Fruit fly (Drosophila melanogaster): Measurements from ENCODE around the gene Galk.

Galk gene

DNA sequence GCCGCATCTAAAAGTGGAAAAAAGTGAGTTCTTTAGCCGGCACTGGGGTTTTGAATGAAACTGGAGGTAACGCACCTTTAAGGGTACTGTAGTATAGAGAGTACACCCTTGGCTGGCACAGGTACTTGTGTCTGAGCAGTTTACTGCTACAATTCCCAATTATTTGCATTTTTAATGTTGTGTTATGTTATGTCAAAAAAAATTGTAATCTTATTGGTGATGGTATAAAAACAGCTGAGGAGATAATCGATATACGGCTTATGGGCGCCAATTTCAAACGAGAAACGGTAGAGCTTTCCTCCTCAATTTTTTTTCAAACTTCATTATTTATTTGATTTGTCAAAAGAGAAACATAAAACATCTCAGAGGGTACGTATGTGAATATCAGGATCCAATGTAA is 21.4 kb downstream of the Galk start, which contains the start of gene ValRS-m (continued):
- TF ChIP-seq E2f2 (GFP tag; IDR thresholded peaks at IDR 0.05), result peak; percentile 86
- TF ChIP-seq nom (GFP tag; optimal IDR thresholded peaks at IDR 0.05), result no peak
- no peak for TF ChIP-seq MTF-1 (GFP tag; optimal IDR thresholded peaks at IDR 0.05; ENCODE audit: borderline replicate concordance)
- no peak for TF ChIP-seq toy (GFP tag; IDR thresholded peaks at IDR 0.05)
- no peak for TF ChIP-seq br (optimal IDR thresholded peaks at IDR 0.05)
- TF ChIP-seq Dref (GFP tag; IDR thresholded peaks at IDR 0.05), result peak; percentile 57
- peak; percentile 53; the same call in 1 of the 2 replicates for TF ChIP-seq bbx (GFP tag; IDR thresholded peaks at IDR 0.05; ENCODE audit: partially characterized antibody)
- TF ChIP-seq Kr (GFP tag; optimal IDR thresholded peaks at IDR 0.05), result no peak
- no peak for TF ChIP-seq CG3847 (GFP tag; IDR thresholded peaks at IDR 0.05)
- TF ChIP-seq Adf1 (GFP tag; IDR thresholded peaks at IDR 0.05), result no peak
- TF ChIP-seq emc (GFP tag; optimal IDR thresholded peaks at IDR 0.05), result no peak
- no peak for TF ChIP-seq CG32767 (GFP tag; IDR thresholded peaks at IDR 0.05)
- no peak for TF ChIP-seq CG13424 (tag; optimal IDR thresholded peaks at IDR 0.05)
- no peak for TF ChIP-seq Ets97D (GFP tag; optimal IDR thresholded peaks at IDR 0.05)
- TF ChIP-seq YL-1 (GFP tag; optimal IDR thresholded peaks at IDR 0.05), result no peak
- TF ChIP-seq CG16815 (GFP tag; optimal IDR thresholded peaks at IDR 0.05), result no peak
- peak in 1 of 2 experiments; percentile 80 for TF ChIP-seq crp (GFP tag; optimal IDR thresholded peaks at IDR 0.05)
- no peak for TF ChIP-seq Six4 (GFP tag; optimal IDR thresholded peaks at IDR 0.05)
- no peak for TF ChIP-seq Myb (GFP tag; optimal IDR thresholded peaks at IDR 0.05)
- TF ChIP-seq luna (GFP tag; optimal IDR thresholded peaks at IDR 0.05), result no peak
- no peak for TF ChIP-seq CG10267 (tag; optimal IDR thresholded peaks at IDR 0.05)
- TF ChIP-seq CG14667 (GFP tag; IDR thresholded peaks at IDR 0.05), result no peak
- no peak for TF ChIP-seq CG42726 (GFP tag; IDR thresholded peaks at IDR 0.05; ENCODE audit: partially characterized antibody)
- no peak for TF ChIP-seq CG4360 (GFP tag; IDR thresholded peaks at IDR 0.05)
- TF ChIP-seq Rx (GFP tag; IDR thresholded peaks at IDR 0.05), result no peak
- no peak for TF ChIP-seq ems (GFP tag; optimal IDR thresholded peaks at IDR 0.05)
- TF ChIP-seq trem (tag; optimal IDR thresholded peaks at IDR 0.05), result peak; percentile 36
- no peak for TF ChIP-seq Fer2 (tag; optimal IDR thresholded peaks at IDR 0.05)
- TF ChIP-seq abd-A (tag; optimal IDR thresholded peaks at IDR 0.05), result no peak
- no peak for TF ChIP-seq lab (GFP tag; optimal IDR thresholded peaks at IDR 0.05)
- peak in 1 of 2 experiments; percentile 73 for TF ChIP-seq Pdp1 (GFP tag; optimal IDR thresholded peaks at IDR 0.05)
- TF ChIP-seq Bdp1 (GFP tag; optimal IDR thresholded peaks at IDR 0.05), result no peak
- TF ChIP-seq trh (GFP tag; optimal IDR thresholded peaks at IDR 0.05), result no peak
- no peak for TF ChIP-seq CG4854 (GFP tag; optimal IDR thresholded peaks at IDR 0.05)
- no peak for TF ChIP-seq Taf1 (GFP tag; IDR thresholded peaks at IDR 0.05)
- TF ChIP-seq NK7.1 (GFP tag; optimal IDR thresholded peaks at IDR 0.05), result no peak
- no peak for TF ChIP-seq ato (GFP tag; IDR thresholded peaks at IDR 0.05; ENCODE audit: partially characterized antibody)
- TF ChIP-seq CG30431 (GFP tag; optimal IDR thresholded peaks at IDR 0.05), result no peak
- peak; percentile 3 for TF ChIP-seq BEAF-32 (GFP tag; optimal IDR thresholded peaks at IDR 0.05)
- no peak for TF ChIP-seq CG11247 (GFP tag; IDR thresholded peaks at IDR 0.05)
- TF ChIP-seq CG32772 (GFP tag; IDR thresholded peaks at IDR 0.05), result no peak

DNA sequence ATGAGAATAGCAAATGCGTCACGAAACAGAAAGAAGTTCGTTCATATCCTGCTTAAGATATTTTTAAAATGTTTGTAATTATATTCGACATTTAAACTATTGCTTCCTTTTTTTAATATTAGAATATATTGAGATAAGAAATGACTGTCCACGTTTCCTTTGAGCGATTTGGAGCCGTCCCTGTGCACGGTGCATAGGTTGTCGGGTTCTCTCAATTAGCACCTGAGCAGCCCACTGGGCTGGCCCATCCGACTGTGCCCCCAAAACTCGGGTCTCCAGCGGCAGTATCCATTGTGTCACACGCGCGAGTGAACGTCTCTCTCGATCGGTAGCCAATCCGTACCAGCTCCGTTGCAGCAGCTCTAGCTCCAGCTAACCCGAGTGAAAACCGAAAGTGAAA is 27.3 kb downstream of the Galk start, which contains the start of gene CG13313:
TSS of gene CG13313 (plus strand) at position 301 of the 400 bp plus-strand sequence.
- no peak for TF ChIP-seq CG4730 (GFP tag; IDR thresholded peaks at IDR 0.05)
- TF ChIP-seq eve (GFP tag; optimal IDR thresholded peaks at IDR 0.05), result no peak
- peak; percentile 24 for TF ChIP-seq CG12659 (GFP tag; optimal IDR thresholded peaks at IDR 0.05)
- no peak for TF ChIP-seq CkIIα-i1 (GFP tag; IDR thresholded peaks at IDR 0.05)
- no peak for TF ChIP-seq tap (tag; optimal IDR thresholded peaks at IDR 0.05)
- peak; percentile 26; the same call in 1 of the 3 replicates for TF ChIP-seq CG6791 (GFP tag; IDR thresholded peaks at IDR 0.05; ENCODE audit: partially characterized antibody)
- peak; percentile 20 for TF ChIP-seq CG10979 (tag; optimal IDR thresholded peaks at IDR 0.05)
- peak; percentile 27 for TF ChIP-seq CG2712 (tag; optimal IDR thresholded peaks at IDR 0.05)
- no peak for TF ChIP-seq CG8089 (GFP tag; optimal IDR thresholded peaks at IDR 0.05)
- no peak for TF ChIP-seq CG8478 (optimal IDR thresholded peaks at IDR 0.05)
- no peak for TF ChIP-seq Spps (tag; optimal IDR thresholded peaks at IDR 0.05)
- peak; percentile 23; the same call in 1 of the 2 replicates for TF ChIP-seq sisA (GFP tag; IDR thresholded peaks at IDR 0.05)
- no peak for TF ChIP-seq Eip74EF (GFP tag; optimal IDR thresholded peaks at IDR 0.05)
